Worm (Caenorhabditis elegans) whole organism, young adult: ENCODE data around the gene B0250.5.

Source experiments
- ZK185.1 ChIP-seq: sonication (generic microtip); optimal IDR thresholded peaks from 2 replicates; lab custom pipeline; 2016; ENCODE audit warnings: mild to moderate bottlenecking, missing genetic modification characterization, missing compliant biosample characterization; ENCODE audit not compliant: poor library complexity, severe bottlenecking
- athp-1 ChIP-seq: sonication (generic microtip); optimal IDR thresholded peaks from 2 replicates; lab custom pipeline; 2017; ENCODE audit warnings: mild to moderate bottlenecking, missing genetic modification characterization, missing compliant biosample characterization
- ceh-58 ChIP-seq: fragments of 200-800 bp; sonication (Bioruptor generic); IDR thresholded peaks from 2 replicates; pipeline ENCODE4 v1.3.6; 2022; ENCODE audit warnings: missing genetic modification characterization, missing compliant biosample characterization
- dpl-1 ChIP-seq: fragments of 150-350 bp; optimal IDR thresholded peaks from 2 replicates; lab custom pipeline; 2014; ENCODE audit warnings: missing biosample characterization, missing genetic modification reagents, missing genetic modification characterization
- him-1 ChIP-seq: sonication (generic microtip); optimal IDR thresholded peaks from 2 replicates; lab custom pipeline; 2016; ENCODE audit warnings: missing genotype, missing genetic modification reagents, missing genetic modification characterization, missing compliant biosample characterization
- hmg-20 ChIP-seq: fragments of 200-800 bp; sonication (Bioruptor generic); IDR thresholded peaks from 2 replicates; pipeline ENCODE4 v1.3.6; 2022; ENCODE audit warnings: missing genetic modification reagents, missing genetic modification characterization, missing compliant biosample characterization
- hsf-1 ChIP-seq: fragments of 200-800 bp; sonication (Bioruptor generic); IDR thresholded peaks from 2 replicates; pipeline ENCODE4 v1.3.6; 2022; ENCODE audit warnings: missing genetic modification reagents, missing genetic modification characterization, missing compliant biosample characterization
- lin-40 ChIP-seq: sonication (generic microtip); optimal IDR thresholded peaks from 2 replicates; lab custom pipeline; 2016; ENCODE audit warnings: missing genetic modification characterization, mild to moderate bottlenecking, missing compliant biosample characterization, missing genotype, missing genetic modification reagents
- lsl-1 ChIP-seq: fragments of 200-800 bp; sonication (Bioruptor generic); optimal IDR thresholded peaks from 2 replicates; lab custom pipeline; 2018; ENCODE audit warnings: mild to moderate bottlenecking, missing genetic modification characterization, moderate library complexity, missing compliant biosample characterization
- madf-3 ChIP-seq: fragments of 200-800 bp; sonication (Bioruptor generic); IDR thresholded peaks from 2 replicates; pipeline ENCODE4 v1.3.6; 2022; ENCODE audit warnings: missing genetic modification reagents, missing genetic modification characterization, missing compliant biosample characterization
- mcd-1 ChIP-seq: fragments of 200-800 bp; sonication (Bioruptor generic); IDR thresholded peaks from 2 replicates; pipeline ENCODE4 v1.3.6; 2022; ENCODE audit warnings: missing genetic modification reagents, missing genetic modification characterization, missing compliant biosample characterization
- snpc-4 ChIP-seq, 5 experiments: fragments of 150-350 bp in 1 of 5; sonication (generic microtip) in 4 of 5; optimal IDR thresholded peaks; 2 replicates each; lab custom pipeline; 2014 to 2018; ENCODE audit warnings: missing genetic modification characterization in 5 of 5, missing biosample characterization in 3 of 5, antibody characterized with exemption in 2 of 5, mild to moderate bottlenecking in 2 of 5, missing compliant biosample characterization in 2 of 5, missing genotype in 2 of 5, moderate library complexity in 2 of 5, missing genetic modification reagents in 1 of 5
- unc-62 ChIP-seq: fragments of 150-350 bp; optimal IDR thresholded peaks from 2 replicates; lab custom pipeline; 2014; ENCODE audit warnings: missing biosample characterization, missing genetic modification reagents, missing genetic modification characterization

- no peak for TF ChIP-seq ceh-58 (GFP tag; lab: Robert Waterston, UW)
- TF ChIP-seq unc-62 (GFP tag; lab: Kevin White, UChicago), result no peak
- TF ChIP-seq lsl-1 (GFP tag; lab: Kevin White, UChicago), result no peak
- TF ChIP-seq mcd-1, result no peak
- no peak for TF ChIP-seq him-1 (tag; lab: Kevin White, UChicago)
- TF ChIP-seq lin-40 (tag; lab: Kevin White, UChicago), result no peak
- TF ChIP-seq ZK185.1 (tag; lab: Kevin White, UChicago), result no peak
- TF ChIP-seq snpc-4 (GFP tag; optimal IDR thresholded peaks at IDR 0.05; lab: Kevin White, UChicago), result no peak
- no peak for TF ChIP-seq snpc-4 (tag; optimal IDR thresholded peaks at IDR 0.05; lab: Kevin White, UChicago)
- no peak for TF ChIP-seq athp-1 (tag; lab: Kevin White, UChicago)
- TF ChIP-seq hmg-20 (GFP tag; lab: Robert Waterston, UW), result no peak
- no peak for TF ChIP-seq madf-3 (GFP tag; lab: Robert Waterston, UW)
- TF ChIP-seq dpl-1 (GFP tag; lab: Kevin White, UChicago), result no peak
- TF ChIP-seq hsf-1 (GFP tag; lab: Robert Waterston, UW), result no peak
Measured at ce11 chrV:20518927-20519326, 25.2 kb downstream of the B0250.5 start, which contains the start of gene Y38H6C.25.
